Fruit fly (Drosophila melanogaster): ENCODE results near the gene CG15498.

- no peak for TF ChIP-seq CTCF (optimal IDR thresholded peaks at IDR 0.05)
- no peak for TF ChIP-seq CG8478 (optimal IDR thresholded peaks at IDR 0.05)
These were observed 35.6 kb upstream of the CG15498 start for dm6 chr3R:21604564-21604963.
